Worm (Caenorhabditis elegans) whole organism, L4/young adult: ENCODE measurements around the gene ZK652.8.

ENCODE experiments used
- W03F9.2 ChIP-seq: fragments of 150-350 bp; optimal IDR thresholded peaks from 2 replicates; lab custom pipeline; 2014; ENCODE audit warnings: missing biosample characterization, missing genetic modification characterization
- dao-5 ChIP-seq: sonication (generic microtip); optimal IDR thresholded peaks from 2 replicates; lab custom pipeline; 2016; ENCODE audit warnings: missing genotype, missing genetic modification characterization, moderate library complexity, missing compliant biosample characterization
- him-1 ChIP-seq: sonication (generic microtip); optimal IDR thresholded peaks from 2 replicates; lab custom pipeline; 2016; ENCODE audit warnings: missing genotype, missing genetic modification reagents, missing genetic modification characterization, missing compliant biosample characterization

ce11 chrIII:7866189-7866588 is 22.8 kb upstream of the ZK652.8 start, which contains the start of gene cup-4:
- TF ChIP-seq W03F9.2 (tag; lab: Kevin White, UChicago), result no peak
- TF ChIP-seq him-1 (tag; lab: Kevin White, UChicago), result no peak
- TF ChIP-seq dao-5, result no peak
